Worm (Caenorhabditis elegans) whole organism, late embryonic: Measurements from ENCODE around the gene hst-3.2.
A peak's percentile ranks its signal among the peaks of the same experiment; 100 is the strongest.

Source experiments
- F13H6.1 ChIP-seq: sonication (generic microtip); optimal IDR thresholded peaks from 2 replicates; lab custom pipeline; 2016; ENCODE audit warnings: missing genetic modification characterization, missing compliant biosample characterization
- Y22D7AL.16 ChIP-seq: sonication (generic microtip); optimal IDR thresholded peaks from 2 replicates; lab custom pipeline; 2016; ENCODE audit warnings: missing genetic modification characterization, missing compliant biosample characterization
- ahr-1 ChIP-seq: sonication (generic microtip); optimal IDR thresholded peaks from 2 replicates; lab custom pipeline; 2016; ENCODE audit warnings: missing genetic modification characterization, missing compliant biosample characterization
- ceh-14 ChIP-seq: sonication (generic microtip); optimal IDR thresholded peaks from 2 replicates; lab custom pipeline; 2016; ENCODE audit warnings: missing genotype, missing genetic modification characterization, missing compliant biosample characterization
- ceh-18 ChIP-seq: sonication (generic microtip); optimal IDR thresholded peaks from 2 replicates; lab custom pipeline; 2016; ENCODE audit warnings: missing genetic modification characterization, missing compliant biosample characterization
- ceh-2 ChIP-seq: sonication (generic microtip); optimal IDR thresholded peaks from 2 replicates; lab custom pipeline; 2016; ENCODE audit warnings: missing genotype, missing genetic modification characterization, missing compliant biosample characterization
- ceh-24 ChIP-seq: sonication (generic microtip); optimal IDR thresholded peaks from 2 replicates; lab custom pipeline; 2016; ENCODE audit warnings: mild to moderate bottlenecking, missing genetic modification characterization, missing compliant biosample characterization
- ceh-31 ChIP-seq: sonication (generic microtip); optimal IDR thresholded peaks from 2 replicates; lab custom pipeline; 2016; ENCODE audit warnings: missing genetic modification characterization, missing compliant biosample characterization
- ceh-45 ChIP-seq: fragments of 200-800 bp; sonication (Bioruptor generic); IDR thresholded peaks from 2 replicates; pipeline ENCODE4 v1.3.6; 2022; ENCODE audit warnings: missing genetic modification reagents, missing genetic modification characterization, missing compliant biosample characterization
- ceh-48 ChIP-seq: sonication (generic microtip); optimal IDR thresholded peaks from 2 replicates; lab custom pipeline; 2016; ENCODE audit warnings: missing genetic modification characterization, inconsistent platforms, missing compliant biosample characterization
- che-1 ChIP-seq: sonication (generic microtip); optimal IDR thresholded peaks from 2 replicates; lab custom pipeline; 2016; ENCODE audit warnings: mild to moderate bottlenecking, missing genetic modification characterization, missing compliant biosample characterization
- ets-4 ChIP-seq: sonication (generic microtip); optimal IDR thresholded peaks from 2 replicates; lab custom pipeline; 2016; ENCODE audit warnings: missing genetic modification characterization, missing compliant biosample characterization
- fkh-6 ChIP-seq: sonication (generic microtip); optimal IDR thresholded peaks from 2 replicates; lab custom pipeline; 2016; ENCODE audit warnings: missing genetic modification characterization, missing compliant biosample characterization
- gmeb-2 ChIP-seq: sonication (generic microtip); optimal IDR thresholded peaks from 2 replicates; lab custom pipeline; 2016; ENCODE audit warnings: missing genetic modification characterization, inconsistent platforms, missing compliant biosample characterization
- hlh-13 ChIP-seq: fragments of 200-800 bp; sonication (Bioruptor generic); optimal IDR thresholded peaks from 2 replicates; lab custom pipeline; 2018; ENCODE audit warnings: mild to moderate bottlenecking, missing genetic modification characterization, missing compliant biosample characterization
- hlh-6 ChIP-seq: sonication (generic microtip); optimal IDR thresholded peaks from 2 replicates; lab custom pipeline; 2016; ENCODE audit warnings: missing genotype, missing genetic modification characterization, missing compliant biosample characterization
- hlh-8 ChIP-seq: sonication (generic microtip); optimal IDR thresholded peaks from 2 replicates; lab custom pipeline; 2016; ENCODE audit warnings: missing genotype, missing genetic modification characterization, missing compliant biosample characterization
- lim-6 ChIP-seq: sonication (generic microtip); optimal IDR thresholded peaks from 2 replicates; lab custom pipeline; 2016; ENCODE audit warnings: missing genetic modification characterization, missing compliant biosample characterization
- madf-2 ChIP-seq: sonication (generic microtip); optimal IDR thresholded peaks from 2 replicates; lab custom pipeline; 2017; ENCODE audit warnings: missing genetic modification characterization, missing compliant biosample characterization
- nfya-1 ChIP-seq: sonication (generic microtip); optimal IDR thresholded peaks from 2 replicates; lab custom pipeline; 2017; ENCODE audit warnings: missing genetic modification characterization, mild to moderate bottlenecking, missing compliant biosample characterization, antibody characterized with exemption, moderate library complexity
- nhr-11 ChIP-seq: fragments of 150-350 bp; optimal IDR thresholded peaks from 2 replicates; lab custom pipeline; 2014; ENCODE audit warnings: missing biosample characterization, missing genetic modification characterization
- nhr-232 ChIP-seq: sonication (generic microtip); optimal IDR thresholded peaks from 2 replicates; lab custom pipeline; 2016; ENCODE audit warnings: missing genetic modification characterization, missing compliant biosample characterization
- pha-2 ChIP-seq: sonication (generic microtip); optimal IDR thresholded peaks from 2 replicates; lab custom pipeline; 2017; ENCODE audit warnings: mild to moderate bottlenecking, missing genetic modification characterization, missing compliant biosample characterization
- pros-1 ChIP-seq: fragments of 150-350 bp; optimal IDR thresholded peaks from 2 replicates; lab custom pipeline; 2014; ENCODE audit warnings: missing biosample characterization, missing genetic modification reagents, missing genetic modification characterization
- rnt-1 ChIP-seq: sonication (generic microtip); optimal IDR thresholded peaks from 2 replicates; lab custom pipeline; 2016; ENCODE audit warnings: missing genetic modification characterization, missing compliant biosample characterization
- sdc-2 ChIP-seq: sonication (generic microtip); optimal IDR thresholded peaks from 2 replicates; lab custom pipeline; 2016; ENCODE audit warnings: missing genotype, missing genetic modification characterization, missing compliant biosample characterization
- sox-2 ChIP-seq: fragments of 200-800 bp; sonication (Bioruptor generic); IDR thresholded peaks from 2 replicates; pipeline ENCODE4 v1.3.6; 2022; ENCODE audit warnings: missing genetic modification reagents, missing genetic modification characterization, missing compliant biosample characterization
- sox-4 ChIP-seq: sonication (generic microtip); optimal IDR thresholded peaks from 2 replicates; lab custom pipeline; 2017; ENCODE audit warnings: mild to moderate bottlenecking, missing genetic modification characterization, inconsistent platforms, missing compliant biosample characterization
- tbx-2 ChIP-seq: sonication (generic microtip); optimal IDR thresholded peaks from 2 replicates; lab custom pipeline; 2016; ENCODE audit warnings: missing genetic modification characterization, missing compliant biosample characterization
- tbx-7 ChIP-seq: sonication (generic microtip); optimal IDR thresholded peaks from 2 replicates; lab custom pipeline; 2016; ENCODE audit warnings: missing genotype, missing genetic modification characterization, missing compliant biosample characterization
- unc-42 ChIP-seq: sonication (generic microtip); optimal IDR thresholded peaks from 2 replicates; lab custom pipeline; 2016; ENCODE audit warnings: missing genotype, missing genetic modification characterization, missing compliant biosample characterization
- unc-55 ChIP-seq: sonication (generic microtip); optimal IDR thresholded peaks from 2 replicates; lab custom pipeline; 2017; ENCODE audit warnings: missing biosample characterization, missing genetic modification reagents, missing genetic modification characterization
- unc-86 ChIP-seq: sonication (generic microtip); optimal IDR thresholded peaks from 2 replicates; lab custom pipeline; 2016; ENCODE audit warnings: missing genetic modification characterization, missing compliant biosample characterization
- ztf-16 ChIP-seq: sonication (generic microtip); optimal IDR thresholded peaks from 2 replicates; lab custom pipeline; 2017; ENCODE audit warnings: missing genetic modification characterization, missing compliant biosample characterization

hst-3.2 gene

ce11 chrX:2953522-2954032 lies 29.8 kb upstream of the hst-3.2 start:
- no peak for TF ChIP-seq hlh-13 (GFP tag; lab: Kevin White, UChicago)
- peak; percentile 64 for TF ChIP-seq unc-42 (tag; lab: Kevin White, UChicago)

- TF ChIP-seq unc-42 (tag; lab: Kevin White, UChicago) (no peak), ets-4 (tag; lab: Kevin White, UChicago) (no peak), unc-86 (tag; lab: Kevin White, UChicago) (no peak), pros-1 (tag; lab: Kevin White, UChicago) (no peak), ceh-18 (tag; lab: Kevin White, UChicago) (peak; percentile 61), unc-55 (GFP tag; lab: Kevin White, UChicago) (peak; percentile 41), nhr-232 (no peak), nfya-1 (tag; lab: Kevin White, UChicago) (no peak), ceh-48 (tag; lab: Kevin White, UChicago) (no peak)
- TF ChIP-seq, all 69 proteins: peak for 2
These were observed 26.4 kb upstream of the hst-3.2 start for ce11 chrX:2950234-2950633.

ce11 chrX:2946508-2947005 lies 22.8 kb upstream of the hst-3.2 start, which contains the start of the genes Y41G9A.10 and Y41G9A.5:
Gene Y41G9A.10 (minus strand): TSS chrX:2946558.
Gene Y41G9A.5 (plus strand): TSS chrX:2946667.
- no peak for TF ChIP-seq ceh-2 (tag; lab: Kevin White, UChicago)
- TF ChIP-seq che-1 (tag; lab: Kevin White, UChicago): no peak
- TF ChIP-seq F13H6.1 (tag; lab: Kevin White, UChicago): no peak
- no peak for TF ChIP-seq tbx-7 (tag; lab: Kevin White, UChicago)
- TF ChIP-seq sdc-2 (tag; lab: Kevin White, UChicago): no peak
- no peak for TF ChIP-seq madf-2 (tag; lab: Kevin White, UChicago)
- TF ChIP-seq gmeb-2 (tag; lab: Kevin White, UChicago): no peak
- TF ChIP-seq unc-42 (tag; lab: Kevin White, UChicago): no peak
- TF ChIP-seq Y22D7AL.16 (tag; lab: Kevin White, UChicago): no peak
- no peak for TF ChIP-seq sox-2 (GFP tag; lab: Robert Waterston, UW)
- no peak for TF ChIP-seq hlh-8 (tag; lab: Kevin White, UChicago)
- TF ChIP-seq ztf-16 (tag; lab: Kevin White, UChicago): no peak
- no peak for TF ChIP-seq lim-6
- TF ChIP-seq sox-4 (tag; lab: Kevin White, UChicago): no peak
- TF ChIP-seq pros-1 (tag; lab: Kevin White, UChicago): no peak
- TF ChIP-seq ceh-31 (tag; lab: Kevin White, UChicago): no peak
- TF ChIP-seq nhr-232: no peak
- TF ChIP-seq nhr-11 (tag; lab: Kevin White, UChicago): no peak
- no peak for TF ChIP-seq ahr-1 (tag; lab: Kevin White, UChicago)

ce11 chrX:2945950-2946349 lies 22.2 kb upstream of the hst-3.2 start:
- no peak for TF ChIP-seq fkh-6
- no peak for TF ChIP-seq nhr-232
- no peak for TF ChIP-seq pros-1 (tag; lab: Kevin White, UChicago)
- TF ChIP-seq ceh-24 (tag; lab: Kevin White, UChicago): no peak
- TF ChIP-seq ceh-45: no peak
- no peak for TF ChIP-seq ceh-14 (tag; lab: Kevin White, UChicago)
- no peak for TF ChIP-seq rnt-1

ce11 chrX:2943611-2944010 lies 19.8 kb upstream of the hst-3.2 start:
- TF ChIP-seq hlh-8 (tag; lab: Kevin White, UChicago) (no peak), Y22D7AL.16 (tag; lab: Kevin White, UChicago) (no peak), unc-86 (tag; lab: Kevin White, UChicago) (no peak)

ce11 chrX:2942327-2942726 lies 18.5 kb upstream of the hst-3.2 start:
- no peak for TF ChIP-seq pha-2 (tag; lab: Kevin White, UChicago)
- no peak for TF ChIP-seq tbx-2 (tag; lab: Kevin White, UChicago)
- TF ChIP-seq hlh-6 (tag; lab: Kevin White, UChicago): no peak
